Worm (Caenorhabditis elegans) whole organism, early embryonic: ENCODE measurements around the gene tps-2.

ENCODE experiments used
- aly-1 ChIP-seq: sonication (generic microtip); optimal IDR thresholded peaks from 2 replicates; lab custom pipeline; 2016; ENCODE audit warnings: missing genetic modification characterization, missing compliant biosample characterization
- ama-1 ChIP-seq: fragments of 150-350 bp; optimal IDR thresholded peaks from 2 replicates; lab custom pipeline; 2014
- ceh-36 ChIP-seq: sonication (generic microtip); optimal IDR thresholded peaks from 2 replicates; lab custom pipeline; 2016; ENCODE audit warnings: missing genetic modification characterization, inconsistent platforms, missing compliant biosample characterization
- ets-7 ChIP-seq: sonication (generic microtip); optimal IDR thresholded peaks from 2 replicates; lab custom pipeline; 2016; ENCODE audit warnings: missing genotype, missing genetic modification characterization, missing compliant biosample characterization
- flt-1 ChIP-seq: fragments of 200-800 bp; sonication (Bioruptor generic); IDR thresholded peaks from 2 replicates; pipeline ENCODE4 v1.3.6; 2022; ENCODE audit warnings: missing genetic modification characterization, missing compliant biosample characterization
- hmg-4 ChIP-seq: fragments of 200-800 bp; sonication (Bioruptor generic); optimal IDR thresholded peaks from 2 replicates; lab custom pipeline; 2018; ENCODE audit warnings: mild to moderate bottlenecking, missing genetic modification characterization, missing compliant biosample characterization
- scrt-1 ChIP-seq: fragments of 200-800 bp; sonication (Bioruptor generic); IDR thresholded peaks from 2 replicates; pipeline ENCODE4 v1.3.6; 2022; ENCODE audit warnings: missing genetic modification characterization, missing compliant biosample characterization
- sea-1 ChIP-seq: fragments of 200-800 bp; sonication (Bioruptor generic); conservative IDR thresholded peaks from 2 replicates; pipeline ENCODE4 v1.3.6; 2022; ENCODE audit warnings: missing genetic modification characterization, missing compliant biosample characterization
- tbx-37 ChIP-seq: fragments of 200-800 bp; sonication (Bioruptor generic); conservative IDR thresholded peaks from 2 replicates; pipeline ENCODE4 v1.3.6; 2022; ENCODE audit warnings: missing genetic modification reagents, missing genetic modification characterization, missing compliant biosample characterization

ce11 chrII:14608508-14608907, 7.8 kb downstream of the tps-2 start:
- TF ChIP-seq flt-1 (GFP tag; lab: Robert Waterston, UW) = no peak
- no peak for TF ChIP-seq ets-7
- no peak for TF ChIP-seq hmg-4
- no peak for TF ChIP-seq ceh-36
- no peak for TF ChIP-seq ama-1
- no peak for TF ChIP-seq aly-1
- TF ChIP-seq sea-1 (GFP tag; lab: Robert Waterston, UW) = no peak
- TF ChIP-seq tbx-37 (GFP tag; lab: Robert Waterston, UW) = no peak
- TF ChIP-seq scrt-1 (GFP tag; lab: Robert Waterston, UW) = no peak
